Worm (Caenorhabditis elegans) whole organism, L3 larva: Measurements from ENCODE around the gene try-13.

Experiments used
- R02D3.7 ChIP-seq: fragments of 150-350 bp; optimal IDR thresholded peaks from 2 replicates; lab custom pipeline; 2014; ENCODE audit warnings: missing biosample characterization, missing genetic modification characterization
- ZK546.5 ChIP-seq: sonication (generic microtip); optimal IDR thresholded peaks from 2 replicates; lab custom pipeline; 2017; ENCODE audit warnings: missing biosample characterization, missing genetic modification characterization
- aly-2 ChIP-seq: fragments of 150-350 bp; optimal IDR thresholded peaks from 2 replicates; lab custom pipeline; 2014; ENCODE audit warnings: missing biosample characterization, missing genetic modification characterization
- ama-1 ChIP-seq: fragments of 150-350 bp; optimal IDR thresholded peaks from 2 replicates; lab custom pipeline; 2018
- ceh-16 ChIP-seq: sonication (generic microtip); optimal IDR thresholded peaks from 2 replicates; lab custom pipeline; 2017; ENCODE audit warnings: missing biosample characterization, missing genetic modification characterization
- ceh-28 ChIP-seq: fragments of 150-350 bp; optimal IDR thresholded peaks from 2 replicates; lab custom pipeline; 2014; ENCODE audit warnings: missing biosample characterization, missing genetic modification reagents, missing genetic modification characterization
- ceh-82 ChIP-seq: fragments of 150-350 bp; optimal IDR thresholded peaks from 2 replicates; lab custom pipeline; 2014; ENCODE audit warnings: missing biosample characterization, missing genetic modification characterization
- ceh-9 ChIP-seq: sonication (generic microtip); optimal IDR thresholded peaks from 2 replicates; lab custom pipeline; 2018; ENCODE audit warnings: missing biosample characterization, missing genetic modification characterization
- daf-12 ChIP-seq: fragments of 150-350 bp; optimal IDR thresholded peaks from 2 replicates; lab custom pipeline; 2014; ENCODE audit warnings: missing biosample characterization, missing genetic modification reagents, missing genetic modification characterization
- egl-27 ChIP-seq: sonication (generic microtip); optimal IDR thresholded peaks from 4 replicates; lab custom pipeline; 2017; ENCODE audit warnings: missing biosample characterization, missing genetic modification reagents, missing genetic modification characterization
- egl-5 ChIP-seq: fragments of 150-350 bp; optimal IDR thresholded peaks from 2 replicates; lab custom pipeline; 2017; ENCODE audit warnings: missing biosample characterization, missing genetic modification reagents, missing genetic modification characterization, inconsistent platforms
- elt-1 ChIP-seq: fragments of 150-350 bp; optimal IDR thresholded peaks from 2 replicates; lab custom pipeline; 2014; ENCODE audit warnings: missing biosample characterization, missing genetic modification characterization
- elt-2 ChIP-seq: sonication (generic microtip); optimal IDR thresholded peaks from 2 replicates; lab custom pipeline; 2016; ENCODE audit warnings: missing genetic modification reagents, mild to moderate bottlenecking, missing genetic modification characterization, missing compliant biosample characterization
- elt-3 ChIP-seq, 3 experiments: fragments of 150-350 bp in 1 of 3; sonication (generic microtip) in 2 of 3; optimal IDR thresholded peaks; 2 replicates in 2 of 3; 4 replicates in 1 of 3; lab custom pipeline; 2014 to 2017; ENCODE audit warnings: missing biosample characterization in 3 of 3, missing genetic modification characterization in 3 of 3
- eor-1 ChIP-seq, 2 experiments: fragments of 150-350 bp; optimal IDR thresholded peaks; 2 replicates each; lab custom pipeline; 2014 to 2018; ENCODE audit warnings: missing biosample characterization in 2 of 2, missing genetic modification characterization in 2 of 2
- fkh-10 ChIP-seq: sonication (generic microtip); optimal IDR thresholded peaks from 2 replicates; lab custom pipeline; 2017; ENCODE audit warnings: missing biosample characterization, missing genetic modification reagents, missing genetic modification characterization
- fkh-2 ChIP-seq: fragments of 150-350 bp; optimal IDR thresholded peaks from 2 replicates; lab custom pipeline; 2014; ENCODE audit warnings: missing biosample characterization, missing genetic modification reagents, missing genetic modification characterization
- fos-1 ChIP-seq: fragments of 150-350 bp; optimal IDR thresholded peaks from 2 replicates; lab custom pipeline; 2014; ENCODE audit warnings: missing biosample characterization, missing genetic modification characterization
- hmg-11 ChIP-seq: sonication (generic microtip); optimal IDR thresholded peaks from 2 replicates; lab custom pipeline; 2016; ENCODE audit warnings: missing genetic modification characterization, missing compliant biosample characterization
- jun-1 ChIP-seq: fragments of 150-350 bp; optimal IDR thresholded peaks from 2 replicates; lab custom pipeline; 2014; ENCODE audit warnings: missing biosample characterization, missing genetic modification reagents, missing genetic modification characterization
- lin-15B ChIP-seq: fragments of 150-350 bp; optimal IDR thresholded peaks from 2 replicates; lab custom pipeline; 2014; ENCODE audit warnings: missing biosample characterization, missing genetic modification characterization
- lin-39 ChIP-seq: fragments of 150-350 bp; optimal IDR thresholded peaks from 2 replicates; lab custom pipeline; 2018; ENCODE audit warnings: missing biosample characterization, missing genetic modification reagents, missing genetic modification characterization
- lsy-12 ChIP-seq: sonication (generic microtip); optimal IDR thresholded peaks from 2 replicates; lab custom pipeline; 2016; ENCODE audit warnings: mild to moderate bottlenecking, missing genetic modification characterization, missing compliant biosample characterization
- mdl-1 ChIP-seq: fragments of 150-350 bp; optimal IDR thresholded peaks from 2 replicates; lab custom pipeline; 2014; ENCODE audit warnings: missing biosample characterization, missing genetic modification characterization
- mml-1 ChIP-seq: fragments of 150-350 bp; sonication (generic microtip); optimal IDR thresholded peaks from 3 replicates; lab custom pipeline; 2014; ENCODE audit warnings: missing biosample characterization, missing genetic modification characterization
- nfya-1 ChIP-seq: sonication (generic microtip); optimal IDR thresholded peaks from 2 replicates; lab custom pipeline; 2017; ENCODE audit warnings: missing genetic modification characterization, mild to moderate bottlenecking, missing compliant biosample characterization, antibody characterized with exemption, moderate library complexity; ENCODE audit not compliant: insufficient read depth
- nhr-11 ChIP-seq: fragments of 150-350 bp; optimal IDR thresholded peaks from 2 replicates; lab custom pipeline; 2014; ENCODE audit warnings: missing biosample characterization, missing genetic modification characterization
- nhr-12 ChIP-seq: fragments of 150-350 bp; optimal IDR thresholded peaks from 2 replicates; lab custom pipeline; 2014; ENCODE audit warnings: missing biosample characterization, missing genetic modification characterization
- nhr-23 ChIP-seq: fragments of 150-350 bp; optimal IDR thresholded peaks from 2 replicates; lab custom pipeline; 2014; ENCODE audit warnings: missing biosample characterization, missing genetic modification reagents, missing genetic modification characterization
- nhr-237 ChIP-seq: fragments of 150-350 bp; optimal IDR thresholded peaks from 2 replicates; lab custom pipeline; 2014; ENCODE audit warnings: missing biosample characterization, missing genetic modification characterization
- nhr-25 ChIP-seq: sonication (generic microtip); optimal IDR thresholded peaks from 2 replicates; lab custom pipeline; 2017; ENCODE audit warnings: missing biosample characterization, missing genetic modification characterization
- nhr-28 ChIP-seq: fragments of 150-350 bp; optimal IDR thresholded peaks from 2 replicates; lab custom pipeline; 2014; ENCODE audit warnings: missing biosample characterization, missing genetic modification characterization
- nhr-43 ChIP-seq: sonication (generic microtip); optimal IDR thresholded peaks from 2 replicates; lab custom pipeline; 2016; ENCODE audit warnings: mild to moderate bottlenecking, missing genetic modification characterization, missing compliant biosample characterization; ENCODE audit not compliant: poor library complexity, severe bottlenecking
- nhr-67 ChIP-seq: fragments of 150-350 bp; optimal IDR thresholded peaks from 2 replicates; lab custom pipeline; 2014; ENCODE audit warnings: missing biosample characterization, missing genetic modification characterization
- nhr-76 ChIP-seq: fragments of 150-350 bp; sonication (generic microtip); optimal IDR thresholded peaks from 5 replicates; lab custom pipeline; 2014; ENCODE audit warnings: missing biosample characterization, missing genetic modification characterization
- nhr-77 ChIP-seq: fragments of 150-350 bp; optimal IDR thresholded peaks from 2 replicates; lab custom pipeline; 2014; ENCODE audit warnings: missing biosample characterization, missing genetic modification characterization
- pha-4 ChIP-seq: fragments of 150-350 bp; optimal IDR thresholded peaks from 2 replicates; lab custom pipeline; 2014; ENCODE audit warnings: missing biosample characterization, missing genetic modification reagents, missing genetic modification characterization
- pqm-1 ChIP-seq: fragments of 150-350 bp; optimal IDR thresholded peaks from 2 replicates; lab custom pipeline; 2017; ENCODE audit warnings: missing biosample characterization, missing genetic modification characterization, inconsistent platforms
- sea-2 ChIP-seq: fragments of 150-350 bp; sonication (generic microtip); optimal IDR thresholded peaks from 4 replicates; lab custom pipeline; 2014; ENCODE audit warnings: missing biosample characterization, missing genetic modification reagents, missing genetic modification characterization
- skn-1 ChIP-seq: fragments of 150-350 bp; optimal IDR thresholded peaks from 2 replicates; lab custom pipeline; 2014; ENCODE audit warnings: missing biosample characterization, missing genetic modification characterization
- snpc-4 ChIP-seq: fragments of 150-350 bp; optimal IDR thresholded peaks from 2 replicates; lab custom pipeline; 2014; ENCODE audit warnings: missing biosample characterization, missing genetic modification characterization
- tbx-2 ChIP-seq: sonication (generic microtip); optimal IDR thresholded peaks from 2 replicates; lab custom pipeline; 2016; ENCODE audit warnings: mild to moderate bottlenecking, missing genetic modification characterization, missing compliant biosample characterization
- unc-39 ChIP-seq: sonication (generic microtip); optimal IDR thresholded peaks from 4 replicates; lab custom pipeline; 2017; ENCODE audit warnings: missing biosample characterization, missing genetic modification characterization
- unc-62 ChIP-seq: fragments of 150-350 bp; sonication (generic microtip); optimal IDR thresholded peaks from 4 replicates; lab custom pipeline; 2014; ENCODE audit warnings: missing biosample characterization, missing genetic modification reagents, missing genetic modification characterization
- zag-1 ChIP-seq: fragments of 150-350 bp; optimal IDR thresholded peaks from 2 replicates; lab custom pipeline; 2014; ENCODE audit warnings: missing biosample characterization, missing genetic modification characterization
- ztf-11 ChIP-seq: fragments of 150-350 bp; optimal IDR thresholded peaks from 2 replicates; lab custom pipeline; 2014; ENCODE audit warnings: missing biosample characterization, missing genetic modification characterization
- ztf-4 ChIP-seq: fragments of 150-350 bp; optimal IDR thresholded peaks from 2 replicates; lab custom pipeline; 2014; ENCODE audit warnings: missing biosample characterization, missing genetic modification characterization

try-13 gene

ce11 chrV:7434805-7435363 is 5.0 kb upstream of the try-13 start:
- TF ChIP-seq nhr-43 (tag; lab: Kevin White, UChicago) = no peak
- TF ChIP-seq ZK546.5 = no peak
- no peak for TF ChIP-seq daf-12 (tag; lab: Kevin White, UChicago)
- no peak for TF ChIP-seq nhr-23 (tag; lab: Kevin White, UChicago)
- TF ChIP-seq ztf-11 = no peak
- TF ChIP-seq lin-39 (tag; lab: Kevin White, UChicago) = peak; percentile 51
- TF ChIP-seq ceh-16 (tag; lab: Kevin White, UChicago) = no peak
- TF ChIP-seq ztf-4 (tag; lab: Kevin White, UChicago) = no peak
- TF ChIP-seq ama-1 (lab: Kevin White, UChicago) = peak; percentile 42
- TF ChIP-seq fos-1 (tag; lab: Kevin White, UChicago) = no peak
- peak; percentile 27 for TF ChIP-seq hmg-11 (tag; lab: Kevin White, UChicago)
- no peak for TF ChIP-seq mml-1
- no peak for TF ChIP-seq unc-39 (tag; lab: Kevin White, UChicago)
- TF ChIP-seq eor-1 (tag; optimal IDR thresholded peaks at IDR 0.05; lab: Kevin White, UChicago) = no peak
- peak; percentile 4 for TF ChIP-seq elt-1 (tag; lab: Kevin White, UChicago)
- TF ChIP-seq nhr-76 (tag; lab: Kevin White, UChicago) = no peak
- TF ChIP-seq mdl-1 (tag; lab: Kevin White, UChicago) = peak; percentile 76
- TF ChIP-seq snpc-4 (tag; lab: Kevin White, UChicago) = peak; percentile 21
- TF ChIP-seq ceh-28 (tag; lab: Kevin White, UChicago) = no peak
- TF ChIP-seq sea-2 = no peak
- TF ChIP-seq egl-5 (tag; lab: Kevin White, UChicago) = peak; percentile 69
- no peak for TF ChIP-seq nhr-25 (tag; lab: Kevin White, UChicago)
- no peak for TF ChIP-seq R02D3.7 (tag; lab: Kevin White, UChicago)
- TF ChIP-seq skn-1 (tag; lab: Kevin White, UChicago) = peak; percentile 62
- no peak for TF ChIP-seq nhr-67
- no peak for TF ChIP-seq elt-3 (tag; optimal IDR thresholded peaks at IDR 0.05; lab: Kevin White, UChicago)
- no peak for TF ChIP-seq nhr-28 (tag; lab: Kevin White, UChicago)
- no peak for TF ChIP-seq egl-27 (tag; lab: Kevin White, UChicago)
- TF ChIP-seq lsy-12 (tag; lab: Kevin White, UChicago) = no peak
- TF ChIP-seq ceh-9 (tag; lab: Kevin White, UChicago) = no peak
- no peak for TF ChIP-seq fkh-2 (tag; lab: Kevin White, UChicago)
- TF ChIP-seq pqm-1 = peak; percentile 91
- TF ChIP-seq zag-1 (tag; lab: Kevin White, UChicago) = no peak
- TF ChIP-seq nhr-77 (tag; lab: Kevin White, UChicago) = no peak
- no peak for TF ChIP-seq tbx-2 (tag; lab: Kevin White, UChicago)
- no peak for TF ChIP-seq unc-62 (GFP tag; lab: Kevin White, UChicago)
- TF ChIP-seq nhr-11 (tag; lab: Kevin White, UChicago) = no peak
- peak; percentile 60 for TF ChIP-seq pha-4 (tag; lab: Kevin White, UChicago)
- TF ChIP-seq aly-2 = no peak
- no peak for TF ChIP-seq jun-1 (tag; lab: Kevin White, UChicago)
- peak; percentile 9 for TF ChIP-seq lin-15B (tag; lab: Kevin White, UChicago)
- no peak for TF ChIP-seq nhr-237 (tag; lab: Kevin White, UChicago)
- no peak for TF ChIP-seq ceh-82 (tag; lab: Kevin White, UChicago)
- peak; percentile 74 for TF ChIP-seq elt-2
- TF ChIP-seq nfya-1 (tag; lab: Kevin White, UChicago) = peak; percentile 50
- peak; percentile 40 for TF ChIP-seq fkh-10 (GFP tag; lab: Kevin White, UChicago)
- TF ChIP-seq nhr-12 = no peak
